Worm (Caenorhabditis elegans): ENCODE data around the gene T08A9.13.

Gene T08A9.13

DNA sequence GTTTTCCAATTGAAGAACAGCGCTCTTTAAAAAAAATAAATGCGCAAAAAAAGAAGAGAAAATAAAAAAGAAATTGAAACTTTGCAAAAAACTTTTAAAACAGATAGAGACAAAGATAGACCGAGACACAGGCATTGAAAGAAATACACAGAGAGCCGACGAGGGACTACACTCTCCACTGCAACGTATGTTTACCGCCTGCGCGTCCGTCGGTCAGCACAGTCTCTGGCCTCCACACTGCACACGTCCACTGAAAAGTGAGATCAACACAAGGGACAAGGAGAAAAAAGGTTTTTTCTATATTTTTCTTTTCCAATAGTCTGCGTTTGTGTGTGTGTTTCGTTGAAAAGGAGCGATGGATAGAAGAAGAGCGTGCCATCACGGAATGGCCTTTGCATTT is 15.8 kb downstream of the T08A9.13 start (continued):
- TF ChIP-seq isw-1 (GFP tag; IDR thresholded peaks at IDR 0.05) (peak; percentile 47), mdl-1 (tag; optimal IDR thresholded peaks at IDR 0.05) (peak in 1 of 2 experiments; percentile 65), sup-37 (GFP tag; optimal IDR thresholded peaks at IDR 0.05) (no peak), hlh-4 (tag; optimal IDR thresholded peaks at IDR 0.05) (no peak), irx-1 (tag; optimal IDR thresholded peaks at IDR 0.05) (peak; percentile 38), unc-86 (tag; optimal IDR thresholded peaks at IDR 0.05) (peak; percentile 4), egl-27 (tag; optimal IDR thresholded peaks at IDR 0.05) (peak; percentile 54 to 56), C16A3.4 (tag; optimal IDR thresholded peaks at IDR 0.05) (no peak), elt-2 (tag; optimal IDR thresholded peaks at IDR 0.05) (no peak), lin-35 (GFP tag; optimal IDR thresholded peaks at IDR 0.05) (peak; percentile 10 to 14), lin-13 (GFP tag; optimal IDR thresholded peaks at IDR 0.05) (no peak), swsn-7 (tag; optimal IDR thresholded peaks at IDR 0.05) (peak; percentile 65), ceh-82 (tag; optimal IDR thresholded peaks at IDR 0.05) (peak; percentile 20 to 73 (median 38)), jun-1 (tag; optimal IDR thresholded peaks at IDR 0.05) (peak; percentile 26), tlp-1 (tag; optimal IDR thresholded peaks at IDR 0.05) (no peak), tbx-2 (tag; optimal IDR thresholded peaks at IDR 0.05) (peak; percentile 58), ceh-8 (GFP tag; optimal IDR thresholded peaks at IDR 0.05) (no peak), F16B12.6 (tag; optimal IDR thresholded peaks at IDR 0.05) (peak; percentile 13), nhr-20 (tag; optimal IDR thresholded peaks at IDR 0.05) (peak; percentile 84), nhr-77 (tag; optimal IDR thresholded peaks at IDR 0.05) (peak; percentile 12), hpl-2 (GFP tag; optimal IDR thresholded peaks at IDR 0.05) (no peak), efl-1 (optimal IDR thresholded peaks at IDR 0.05) (peak; percentile 31 to 47), efl-1 (GFP tag; optimal IDR thresholded peaks at IDR 0.05 in 1 of 2) (peak in 1 of 2 experiments; percentile 78), lir-3 (tag; optimal IDR thresholded peaks at IDR 0.05; ENCODE audit: poor library complexity) (peak; percentile 59), snu-23 (GFP tag; optimal IDR thresholded peaks at IDR 0.05) (peak; percentile 85), fkh-10 (GFP tag; optimal IDR thresholded peaks at IDR 0.05) (peak; percentile 13), nhr-85 (tag) (peak; percentile 80), nhr-28 (tag; optimal IDR thresholded peaks at IDR 0.05) (no peak), blmp-1 (tag; optimal IDR thresholded peaks at IDR 0.05) (peak; percentile 51), skn-1 (tag; optimal IDR thresholded peaks at IDR 0.05) (peak; percentile 27)

ce11 chrX:7305520-7306186 is 16.6 kb downstream of the T08A9.13 start, which contains the start of gene sur-5:
TSS of gene sur-5 (minus strand) at chrX:7305570.
- TF ChIP-seq lir-3 (tag; optimal IDR thresholded peaks at IDR 0.05; ENCODE audit: poor library complexity) (peak; percentile 2), ces-1 (GFP tag; optimal IDR thresholded peaks at IDR 0.05) (no peak), nhr-19 (GFP tag; conservative IDR thresholded peaks at IDR 0.05) (peak; percentile 12; the same call in 1 of the 2 replicates), egl-13 (tag; optimal IDR thresholded peaks at IDR 0.05) (no peak), ceh-63 (GFP tag; optimal IDR thresholded peaks at IDR 0.05) (no peak), blmp-1 (tag; optimal IDR thresholded peaks at IDR 0.05) (peak; percentile 77), mdl-1 (tag; optimal IDR thresholded peaks at IDR 0.05) (peak in 1 of 2 experiments; percentile 74), tlp-1 (tag; optimal IDR thresholded peaks at IDR 0.05) (no peak), lin-35 (GFP tag; optimal IDR thresholded peaks at IDR 0.05) (peak in 1 of 2 experiments; percentile 28), efl-1 (optimal IDR thresholded peaks at IDR 0.05) (no peak), efl-1 (GFP tag; optimal IDR thresholded peaks at IDR 0.05 in 1 of 2) (peak in 1 of 2 experiments; percentile 87), elt-2 (tag; optimal IDR thresholded peaks at IDR 0.05) (peak; percentile 79), nhr-71 (tag; optimal IDR thresholded peaks at IDR 0.05) (peak; percentile 72), sox-4 (tag; optimal IDR thresholded peaks at IDR 0.05) (no peak), lin-14 (GFP tag; optimal IDR thresholded peaks at IDR 0.05) (peak; percentile 77), unc-130 (tag; optimal IDR thresholded peaks at IDR 0.05) (peak; percentile 17), snu-23 (GFP tag; optimal IDR thresholded peaks at IDR 0.05) (peak; percentile 26), rnt-1 (tag; optimal IDR thresholded peaks at IDR 0.05) (peak; percentile 1), efl-3 (GFP tag; optimal IDR thresholded peaks at IDR 0.05) (no peak), nhr-47 (tag; optimal IDR thresholded peaks at IDR 0.05) (peak; percentile 26), elt-3 (tag; optimal IDR thresholded peaks at IDR 0.05) (peak in 4 of 6 experiments; percentile 54 to 95 (median 64)), lin-13 (GFP tag; optimal IDR thresholded peaks at IDR 0.05) (no peak), nhr-85 (tag) (peak; percentile 78), nhr-20 (tag; optimal IDR thresholded peaks at IDR 0.05) (peak; percentile 61), C16A3.4 (tag; optimal IDR thresholded peaks at IDR 0.05) (no peak)
